Fruit fly (Drosophila melanogaster): ENCODE results near the gene CG31211.

DNA sequence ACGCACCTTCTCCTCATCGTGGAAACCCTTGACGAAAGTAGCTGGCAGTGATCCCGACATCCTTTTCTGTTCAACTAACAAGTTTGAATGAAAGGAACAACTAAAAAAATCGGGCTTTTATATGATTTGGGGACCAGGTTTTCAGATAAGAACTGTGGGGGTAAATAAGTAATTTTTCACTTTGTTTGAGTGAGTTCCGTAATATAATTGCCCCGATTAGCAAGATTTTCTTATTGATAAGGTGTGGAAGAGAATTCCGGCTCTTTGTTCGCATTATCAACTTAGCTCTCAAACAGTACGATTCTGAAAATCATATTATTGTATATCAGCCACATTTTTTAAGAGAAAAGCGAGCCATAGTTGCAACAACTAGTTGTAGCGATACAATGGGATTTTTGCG, 32.5 kb downstream of the CG31211 start, which contains the start of gene CG12224:
- TF ChIP-seq fkh (GFP tag; optimal IDR thresholded peaks at IDR 0.05): no peak
- no peak for TF ChIP-seq CG6808 (GFP tag; optimal IDR thresholded peaks at IDR 0.05)
- no peak for TF ChIP-seq CG6792 (GFP tag; optimal IDR thresholded peaks at IDR 0.05)
- no peak for TF ChIP-seq Ets96B (tag; optimal IDR thresholded peaks at IDR 0.05)
- TF ChIP-seq CG3919 (GFP tag; optimal IDR thresholded peaks at IDR 0.05): no peak

All from whole organism, prepupa.